Worm (Caenorhabditis elegans): ENCODE results near the gene ceh-100.
"Not testable (repeated sequence)": the region's sequence is repeated elsewhere in the genome, so short reads cannot be mapped to it uniquely, and the experiment has no call there.

DNA sequence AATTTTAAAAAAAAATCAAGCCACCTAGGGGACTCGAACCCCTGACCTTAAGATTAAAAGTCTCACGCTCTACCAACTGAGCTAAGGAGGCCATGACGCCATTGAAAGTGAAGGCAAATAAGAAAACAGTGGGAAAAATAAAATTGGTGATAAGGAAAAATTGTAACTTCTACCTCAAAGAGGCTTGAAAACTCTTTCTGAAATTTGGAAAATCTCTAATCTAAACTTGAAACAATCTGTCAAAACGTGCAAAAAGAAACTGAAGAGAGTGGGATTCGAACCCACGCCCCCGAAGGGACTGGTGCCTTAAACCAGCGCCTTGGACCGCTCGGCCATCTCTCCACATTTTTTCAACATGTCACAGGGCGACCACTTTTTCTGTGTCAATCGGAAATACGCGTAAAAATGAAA is 61.8 kb downstream of the ceh-100 start:
- TF ChIP-seq php-3 (GFP tag; IDR thresholded peaks at IDR 0.05): peak; percentile 64; the same call in 1 of the 2 replicates
- TF ChIP-seq unc-39 (tag; optimal IDR thresholded peaks at IDR 0.05); lsy-2 (tag; optimal IDR thresholded peaks at IDR 0.05); T20F7.1 (GFP tag; optimal IDR thresholded peaks at IDR 0.05); nhr-41 (GFP tag; IDR thresholded peaks at IDR 0.05); snpc-4 (tag; optimal IDR thresholded peaks at IDR 0.05); skn-1 (tag; optimal IDR thresholded peaks at IDR 0.05); ama-1 (optimal IDR thresholded peaks at IDR 0.05): not testable (repeated sequence)
- TF ChIP-seq unc-130 (GFP tag; optimal IDR thresholded peaks at IDR 0.05): peak; percentile 62
- peak; percentile 23 for TF ChIP-seq zfp-2 (tag; optimal IDR thresholded peaks at IDR 0.05)
- TF ChIP-seq hlh-30 (tag; optimal IDR thresholded peaks at IDR 0.05; ENCODE audit: insufficient read depth): peak; percentile 35
- TF ChIP-seq daf-19 (GFP tag; conservative IDR thresholded peaks at IDR 0.05): peak; percentile 84

Measured in whole organism, L4 larva.